Worm (Caenorhabditis elegans) whole organism, L1 larva: ENCODE data around the gene wht-7.

Experiments used
- ceh-8 ChIP-seq: fragments of 200-800 bp; sonication (Bioruptor generic); optimal IDR thresholded peaks from 2 replicates; lab custom pipeline; 2018; ENCODE audit warnings: mild to moderate bottlenecking, missing genetic modification characterization, moderate library complexity, missing compliant biosample characterization
- lin-13 ChIP-seq: fragments of 150-350 bp; optimal IDR thresholded peaks from 2 replicates; lab custom pipeline; 2014; ENCODE audit warnings: missing biosample characterization, missing genetic modification reagents, missing genetic modification characterization
- mdl-1 ChIP-seq, 2 experiments: fragments of 150-350 bp; optimal IDR thresholded peaks; 2 replicates each; lab custom pipeline; 2014 to 2017; ENCODE audit warnings: missing biosample characterization in 2 of 2, missing genetic modification characterization in 2 of 2, inconsistent platforms in 1 of 2
- snpc-4 ChIP-seq: fragments of 150-350 bp; optimal IDR thresholded peaks from 2 replicates; lab custom pipeline; 2014; ENCODE audit warnings: missing biosample characterization, missing genetic modification characterization
- tbx-2 ChIP-seq: sonication (generic microtip); optimal IDR thresholded peaks from 2 replicates; lab custom pipeline; 2016; ENCODE audit warnings: missing genetic modification characterization, missing compliant biosample characterization
- unc-30 ChIP-seq: sonication (generic microtip); optimal IDR thresholded peaks from 2 replicates; lab custom pipeline; 2017; ENCODE audit warnings: missing biosample characterization, missing genetic modification characterization
- ztf-11 ChIP-seq, 2 experiments: sonication (generic microtip); optimal IDR thresholded peaks; 2 replicates each; lab custom pipeline; 2016 to 2017; ENCODE audit warnings: missing genetic modification characterization in 2 of 2, missing biosample characterization in 1 of 2, missing compliant biosample characterization in 1 of 2

ce11 chrIII:6149467-6150072 lies at the start of gene wht-7, which contains the start of gene Y42G9A.1:
- TF ChIP-seq ztf-11 (tag; optimal IDR thresholded peaks at IDR 0.05; lab: Kevin White, UChicago): no peak
- TF ChIP-seq snpc-4 (tag; lab: Kevin White, UChicago): no peak
- TF ChIP-seq lin-13 (GFP tag; lab: Kevin White, UChicago): no peak
- no peak for TF ChIP-seq unc-30 (tag; lab: Kevin White, UChicago)
- no peak for TF ChIP-seq ceh-8 (GFP tag; lab: Kevin White, UChicago)
- TF ChIP-seq tbx-2 (tag; lab: Kevin White, UChicago): no peak
- TF ChIP-seq mdl-1 (tag; optimal IDR thresholded peaks at IDR 0.05; lab: Kevin White, UChicago): no peak
